Worm (Caenorhabditis elegans): ENCODE data around the gene R10H10.4.
A peak's percentile ranks its signal among the peaks of the same experiment; 100 is the strongest.

Gene R10H10.4

ce11 chrIV:10346948-10347347, 47.8 kb downstream of the R10H10.4 start:
- no peak for TF ChIP-seq ets-4 (GFP tag; optimal IDR thresholded peaks at IDR 0.05)

- TF ChIP-seq aptf-3 (GFP tag; IDR thresholded peaks at IDR 0.05) (no peak), ceh-40 (GFP tag; IDR thresholded peaks at IDR 0.05) (no peak), hmg-1.2 (GFP tag; IDR thresholded peaks at IDR 0.05) (peak; percentile 56; the same call in 1 of the 2 replicates), K12H6.12 (tag; optimal IDR thresholded peaks at IDR 0.05) (peak; percentile 43), ztf-3 (GFP tag; optimal IDR thresholded peaks at IDR 0.05) (no peak), rcor-1 (GFP tag; IDR thresholded peaks at IDR 0.05) (no peak), lin-40 (tag; optimal IDR thresholded peaks at IDR 0.05) (peak; percentile 5), atf-7 (tag; optimal IDR thresholded peaks at IDR 0.05) (no peak)
Observed at ce11 chrIV:10345990-10346389, 48.8 kb downstream of the R10H10.4 start.

ce11 chrIV:10345486-10345885, 49.3 kb downstream of the R10H10.4 start:
- no peak for TF ChIP-seq ceh-40 (GFP tag; IDR thresholded peaks at IDR 0.05)

ce11 chrIV:10344621-10345020, 50.1 kb downstream of the R10H10.4 start:
- peak; percentile 5 for TF ChIP-seq chd-7 (tag; optimal IDR thresholded peaks at IDR 0.05)
- TF ChIP-seq zfh-2 (GFP tag; conservative IDR thresholded peaks at IDR 0.05): peak; percentile 47; the same call in 1 of the 2 replicates
- TF ChIP-seq madf-6 (GFP tag; IDR thresholded peaks at IDR 0.05): no peak
- no peak for TF ChIP-seq hmg-1.2 (GFP tag; IDR thresholded peaks at IDR 0.05)
- no peak for TF ChIP-seq Y56A3A.18 (GFP tag; IDR thresholded peaks at IDR 0.05)
- TF ChIP-seq K11D2.4 (GFP tag; IDR thresholded peaks at IDR 0.05): no peak
- no peak for TF ChIP-seq snpc-1.3 (tag; optimal IDR thresholded peaks at IDR 0.05; ENCODE audit: insufficient read depth)
- TF ChIP-seq unc-62 (GFP tag; optimal IDR thresholded peaks at IDR 0.05): no peak
- peak in 1 of 3 experiments; percentile 52 for TF ChIP-seq lin-35 (GFP tag; optimal IDR thresholded peaks at IDR 0.05)
- TF ChIP-seq madf-8 (GFP tag; conservative IDR thresholded peaks at IDR 0.05): no peak
- peak; percentile 40 for TF ChIP-seq K12H6.12 (tag; optimal IDR thresholded peaks at IDR 0.05)
- TF ChIP-seq F33H1.4 (GFP tag; IDR thresholded peaks at IDR 0.05): no peak

Measured in whole organism, young adult.